Worm (Caenorhabditis elegans): Measurements from ENCODE around the gene Y54G2A.45.

ce11 chrIV:2817038-2817437 is 11.4 kb downstream of the Y54G2A.45 start:
- TF ChIP-seq F10E7.11 (tag; optimal IDR thresholded peaks at IDR 0.05), result no peak
- peak; percentile 12 for TF ChIP-seq chd-7 (tag; optimal IDR thresholded peaks at IDR 0.05)
